Worm (Caenorhabditis elegans): ENCODE data around the gene flp-12.

DNA sequence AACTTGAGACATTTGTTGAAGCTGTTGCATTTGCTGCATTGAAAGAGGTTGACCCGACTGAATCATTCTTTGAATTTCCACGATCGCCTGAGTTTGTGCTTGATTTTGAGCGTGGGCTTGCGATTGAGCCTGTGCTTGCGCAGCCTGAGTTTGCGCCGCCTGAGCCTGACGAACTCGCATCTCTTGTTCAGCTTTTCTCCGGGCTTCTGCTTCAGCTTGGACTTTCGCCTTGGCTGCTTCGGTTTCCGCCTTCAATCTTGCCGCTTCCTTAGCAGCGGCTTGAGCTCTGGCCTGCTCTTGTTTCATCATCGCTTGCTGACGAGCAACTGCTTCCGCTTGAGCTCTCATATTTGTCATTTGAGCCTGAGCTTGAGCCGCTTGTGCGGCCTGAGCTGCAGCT is 5.3 kb upstream of the flp-12 start:
- TF ChIP-seq ztf-11 (tag; optimal IDR thresholded peaks at IDR 0.05) = no peak
- TF ChIP-seq sptf-1 (tag; optimal IDR thresholded peaks at IDR 0.05) = no peak
- TF ChIP-seq snpc-4 (tag; optimal IDR thresholded peaks at IDR 0.05) = no peak
- TF ChIP-seq mls-2 (tag; optimal IDR thresholded peaks at IDR 0.05) = no peak
- no peak for TF ChIP-seq flh-1 (GFP tag; optimal IDR thresholded peaks at IDR 0.05)
- no peak for TF ChIP-seq nhr-28 (tag; optimal IDR thresholded peaks at IDR 0.05)
